Fruit fly (Drosophila melanogaster) Kc167 (cell line): ENCODE data around the gene CG7394.

Experiments
- Myc ChIP-seq: fragments of >200 bp; optimal IDR thresholded peaks from 2 replicates; lab custom pipeline; 2017; ENCODE audit warnings: missing external identifiers
- Sin3A ChIP-seq: fragments of >200 bp; optimal IDR thresholded peaks from 2 replicates; lab custom pipeline; 2018; ENCODE audit warnings: missing external identifiers
- h ChIP-seq: fragments of >200 bp; optimal IDR thresholded peaks from 3 replicates; lab custom pipeline; 2018; ENCODE audit warnings: missing external identifiers
- insv ChIP-seq: fragments of >200 bp; optimal IDR thresholded peaks from 3 replicates; lab custom pipeline; 2018; ENCODE audit warnings: missing external identifiers
- psq ChIP-seq: fragments of >200 bp; optimal IDR thresholded peaks from 2 replicates; lab custom pipeline; 2017; ENCODE audit warnings: missing external identifiers
- ttk ChIP-seq: sonication (Bioruptor generic); optimal IDR thresholded peaks from 2 replicates; lab custom pipeline; 2017; ENCODE audit warnings: missing external identifiers

- TF ChIP-seq psq (lab: Kevin White, UChicago) = no peak
- no peak for TF ChIP-seq ttk (lab: Kevin White, UChicago)
- no peak for TF ChIP-seq h
- no peak for TF ChIP-seq Myc (lab: Kevin White, UChicago)
- TF ChIP-seq Sin3A (lab: Kevin White, UChicago) = no peak
- TF ChIP-seq insv (lab: Kevin White, UChicago) = no peak
These were observed 24.9 kb upstream of the CG7394 start for dm6 chr3L:11536767-11537419.
